Fruit fly (Drosophila melanogaster) whole organism, embryonic: Measurements from ENCODE around the gene CG6843.

Experiments used
- CG10209 ChIP-seq: fragments of 200-800 bp; sonication (Bioruptor generic); optimal IDR thresholded peaks from 3 replicates; lab custom pipeline; 2017; ENCODE audit warnings: missing biosample characterization, mild to moderate bottlenecking, missing genetic modification characterization, missing genetic modification reagents
- CG10321 ChIP-seq: fragments of 200-800 bp; sonication (Bioruptor generic); IDR thresholded peaks from 2 replicates; pipeline ENCODE4 v1.3.6; 2022; ENCODE audit warnings: missing biosample characterization, missing genetic modification characterization
- CG10462 ChIP-seq: fragments of 200-800 bp; sonication (Bioruptor generic); optimal IDR thresholded peaks from 2 replicates; lab custom pipeline; 2016; ENCODE audit warnings: missing biosample characterization, missing genetic modification characterization
- CG11398 ChIP-seq: fragments of 200-800 bp; sonication (Bioruptor generic); optimal IDR thresholded peaks from 2 replicates; lab custom pipeline; 2016; ENCODE audit warnings: missing biosample characterization, missing genetic modification characterization
- CG12104 ChIP-seq: fragments of 200-800 bp; sonication (Bioruptor generic); optimal IDR thresholded peaks from 3 replicates; lab custom pipeline; 2016; ENCODE audit warnings: missing biosample characterization, missing genetic modification characterization
- CG15269 ChIP-seq: fragments of 200-800 bp; sonication (Bioruptor generic); optimal IDR thresholded peaks from 2 replicates; lab custom pipeline; 2018; ENCODE audit warnings: missing biosample characterization, mild to moderate bottlenecking, missing genetic modification characterization, moderate library complexity
- CG1602 ChIP-seq: fragments of 200-800 bp; sonication (Bioruptor generic); optimal IDR thresholded peaks from 3 replicates; lab custom pipeline; 2016; ENCODE audit warnings: missing biosample characterization, missing genetic modification characterization
- CG18476 ChIP-seq: fragments of 200-800 bp; sonication (Bioruptor generic); optimal IDR thresholded peaks from 2 replicates; lab custom pipeline; 2016; ENCODE audit warnings: missing biosample characterization, mild to moderate bottlenecking, missing genetic modification characterization
- CG3065 ChIP-seq: fragments of 200-800 bp; sonication (Bioruptor generic); optimal IDR thresholded peaks from 2 replicates; lab custom pipeline; 2016; ENCODE audit warnings: missing biosample characterization, missing genetic modification characterization
- CG3726 ChIP-seq: fragments of 200-800 bp; sonication (Bioruptor generic); IDR thresholded peaks from 3 replicates; pipeline ENCODE4, ENCODE4 v1.3.6; 2022; ENCODE audit warnings: missing biosample characterization, missing genetic modification characterization
- CG4282 ChIP-seq: fragments of 200-800 bp; sonication (Bioruptor generic); optimal IDR thresholded peaks from 2 replicates; lab custom pipeline; 2016; ENCODE audit warnings: missing biosample characterization, missing genetic modification characterization
- CG43689 ChIP-seq: fragments of 200-800 bp; sonication (Bioruptor generic); IDR thresholded peaks from 2 replicates; pipeline ENCODE4 v1.3.6; 2022; ENCODE audit warnings: missing biosample characterization, missing genetic modification characterization
- CG5180 ChIP-seq: fragments of 200-800 bp; sonication (Bioruptor generic); optimal IDR thresholded peaks from 3 replicates; lab custom pipeline; 2017; ENCODE audit warnings: missing biosample characterization, missing genetic modification characterization, mild to moderate bottlenecking, moderate library complexity, missing genetic modification reagents
- CG6254 ChIP-seq: fragments of 200-800 bp; sonication (Bioruptor generic); optimal IDR thresholded peaks from 3 replicates; lab custom pipeline; 2017; ENCODE audit warnings: mild to moderate bottlenecking, missing biosample characterization, missing genetic modification reagents, missing genetic modification characterization
- CG6689 ChIP-seq: fragments of 200-800 bp; sonication (Bioruptor generic); IDR thresholded peaks from 2 replicates; pipeline ENCODE4 v1.3.6; 2022; ENCODE audit warnings: missing biosample characterization, missing genetic modification characterization
- CG8359 ChIP-seq: fragments of 200-800 bp; sonication (Bioruptor generic); optimal IDR thresholded peaks from 2 replicates; lab custom pipeline; 2017; ENCODE audit warnings: missing biosample characterization, mild to moderate bottlenecking, missing genetic modification characterization, borderline replicate concordance
- CG8388 ChIP-seq: fragments of 200-800 bp; sonication (Bioruptor generic); optimal IDR thresholded peaks from 2 replicates; lab custom pipeline; 2019; ENCODE audit warnings: missing biosample characterization, mild to moderate bottlenecking, missing genetic modification characterization, moderate library complexity
- Dad ChIP-seq: fragments of 200-800 bp; sonication (Bioruptor generic); optimal IDR thresholded peaks from 3 replicates; lab custom pipeline; 2016; ENCODE audit warnings: missing biosample characterization, missing genetic modification characterization
- Dll ChIP-seq: fragments of 200-800 bp; sonication (Bioruptor generic); IDR thresholded peaks from 4 replicates; pipeline ENCODE4 v1.3.6; 2022; ENCODE audit warnings: missing biosample characterization, missing genetic modification characterization; ENCODE audit not compliant: partially characterized antibody
- E2f1 ChIP-seq: fragments of 200-800 bp; sonication (Bioruptor generic); IDR thresholded peaks from 2 replicates; pipeline ENCODE4 v1.3.6; 2022; ENCODE audit warnings: missing biosample characterization, missing genetic modification characterization
- Eip74EF ChIP-seq, 2 experiments: fragments of 200-800 bp in 1 of 2; fragments of >200 bp in 1 of 2; sonication (Bioruptor generic) in 1 of 2; optimal IDR thresholded peaks; 2 replicates each; lab custom pipeline; 2017 to 2019; ENCODE audit warnings: missing biosample characterization in 2 of 2, missing genetic modification characterization in 2 of 2, mild to moderate bottlenecking in 1 of 2, moderate library complexity in 1 of 2
- Fer3 ChIP-seq: fragments of 200-800 bp; sonication (Bioruptor generic); optimal IDR thresholded peaks from 2 replicates; lab custom pipeline; 2018; ENCODE audit warnings: missing biosample characterization, mild to moderate bottlenecking, missing genetic modification characterization, moderate library complexity
- HLH4C ChIP-seq: fragments of 200-800 bp; sonication (Bioruptor generic); IDR thresholded peaks from 3 replicates; pipeline ENCODE4 v1.3.6; 2022; ENCODE audit warnings: missing biosample characterization, missing genetic modification characterization; ENCODE audit not compliant: partially characterized antibody
- HmgZ ChIP-seq: fragments of 200-800 bp; sonication (Bioruptor generic); optimal IDR thresholded peaks from 2 replicates; lab custom pipeline; 2018; ENCODE audit warnings: missing biosample characterization, mild to moderate bottlenecking, missing genetic modification characterization
- Hmr ChIP-seq: fragments of 200-800 bp; sonication (Bioruptor generic); optimal IDR thresholded peaks from 3 replicates; lab custom pipeline; 2017; ENCODE audit warnings: mild to moderate bottlenecking, missing biosample characterization, missing genetic modification reagents, missing genetic modification characterization
- Hmx ChIP-seq: fragments of 200-800 bp; sonication (Bioruptor generic); optimal IDR thresholded peaks from 2 replicates; lab custom pipeline; 2016; ENCODE audit warnings: missing biosample characterization, missing genetic modification characterization
- Lhr ChIP-seq: fragments of 200-800 bp; sonication (Bioruptor generic); optimal IDR thresholded peaks from 3 replicates; lab custom pipeline; 2017; ENCODE audit warnings: mild to moderate bottlenecking, missing biosample characterization, missing genetic modification reagents, missing genetic modification characterization
- MBD-R2 ChIP-seq: fragments of 200-800 bp; sonication (Bioruptor generic); IDR thresholded peaks from 2 replicates; pipeline ENCODE4 v1.3.6; 2022; ENCODE audit warnings: missing biosample characterization, missing genetic modification characterization
- PHDP ChIP-seq: fragments of 200-800 bp; sonication (Bioruptor generic); optimal IDR thresholded peaks from 3 replicates; lab custom pipeline; 2018; ENCODE audit warnings: missing biosample characterization, mild to moderate bottlenecking, missing genetic modification characterization, moderate library complexity
- Six4 ChIP-seq: fragments of 200-800 bp; sonication (Bioruptor generic); optimal IDR thresholded peaks from 2 replicates; lab custom pipeline; 2016; ENCODE audit warnings: missing biosample characterization, missing genetic modification characterization
- Tbp ChIP-seq: fragments of >200 bp; optimal IDR thresholded peaks from 2 replicates; lab custom pipeline; 2018; ENCODE audit warnings: missing biosample characterization, missing genetic modification characterization
- YL-1 ChIP-seq: fragments of 200-800 bp; sonication (Bioruptor generic); optimal IDR thresholded peaks from 3 replicates; lab custom pipeline; 2017; ENCODE audit warnings: missing biosample characterization, mild to moderate bottlenecking, missing genetic modification characterization
- al ChIP-seq: fragments of 200-800 bp; sonication (Bioruptor generic); IDR thresholded peaks from 2 replicates; pipeline ENCODE4 v1.3.6; 2022; ENCODE audit warnings: missing biosample characterization, missing genetic modification characterization
- amos ChIP-seq: fragments of 200-800 bp; sonication (Bioruptor generic); IDR thresholded peaks from 2 replicates; pipeline ENCODE4 v1.3.6; 2022; ENCODE audit warnings: missing biosample characterization, missing genetic modification characterization; ENCODE audit not compliant: partially characterized antibody
- ase ChIP-seq: fragments of 200-800 bp; sonication (Bioruptor generic); IDR thresholded peaks from 3 replicates; pipeline ENCODE4 v1.3.6; 2022; ENCODE audit warnings: missing biosample characterization, missing genetic modification characterization
- bcd ChIP-seq: fragments of 200-800 bp; sonication (Bioruptor generic); optimal IDR thresholded peaks from 2 replicates; lab custom pipeline; 2017; ENCODE audit warnings: missing biosample characterization, mild to moderate bottlenecking, missing genetic modification characterization
- cg ChIP-seq: fragments of 200-800 bp; sonication (Bioruptor generic); optimal IDR thresholded peaks from 3 replicates; lab custom pipeline; 2019; ENCODE audit warnings: missing biosample characterization, mild to moderate bottlenecking, missing genetic modification characterization, moderate library complexity
- chif ChIP-seq, 2 experiments: fragments of 200-800 bp; sonication (Bioruptor generic); optimal IDR thresholded peaks; 3 replicates each; lab custom pipeline; 2016; ENCODE audit warnings: missing biosample characterization in 2 of 2, missing genetic modification characterization in 2 of 2
- chm ChIP-seq: fragments of 200-800 bp; sonication (Bioruptor generic); IDR thresholded peaks from 2 replicates; pipeline ENCODE4 v1.3.6; 2022; ENCODE audit warnings: missing biosample characterization, missing genetic modification characterization
- da ChIP-seq: fragments of 200-800 bp; sonication (Bioruptor generic); optimal IDR thresholded peaks from 2 replicates; lab custom pipeline; 2016; ENCODE audit warnings: missing biosample characterization, missing genetic modification characterization
- fd3F ChIP-seq: fragments of 200-800 bp; sonication (Bioruptor generic); optimal IDR thresholded peaks from 2 replicates; lab custom pipeline; 2018; ENCODE audit warnings: missing biosample characterization, mild to moderate bottlenecking, missing genetic modification characterization, moderate library complexity
- fru ChIP-seq: fragments of >200 bp; optimal IDR thresholded peaks from 2 replicates; lab custom pipeline; 2017
- gsb ChIP-seq: fragments of 200-800 bp; sonication (Bioruptor generic); IDR thresholded peaks from 2 replicates; pipeline ENCODE4 v1.3.6; 2022; ENCODE audit warnings: missing biosample characterization, missing genetic modification characterization
- jigr1 ChIP-seq: fragments of 200-800 bp; sonication (Bioruptor generic); IDR thresholded peaks from 3 replicates; pipeline ENCODE4 v1.3.6; 2022; ENCODE audit warnings: missing biosample characterization, missing genetic modification characterization
- lola ChIP-seq, 3 experiments: fragments of >200 bp in 2 of 3; fragments of 200-800 bp in 1 of 3; sonication (Bioruptor generic) in 1 of 3; optimal IDR thresholded peaks; 2 replicates each; lab custom pipeline; 2017 to 2019; ENCODE audit warnings: missing biosample characterization in 3 of 3, missing genetic modification characterization in 3 of 3, mild to moderate bottlenecking in 1 of 3, moderate library complexity in 1 of 3
- sisA ChIP-seq: fragments of 200-800 bp; sonication (Bioruptor generic); IDR thresholded peaks from 2 replicates; pipeline ENCODE4 v1.3.6; 2022; ENCODE audit warnings: missing biosample characterization, missing genetic modification characterization
- tio ChIP-seq: fragments of 200-800 bp; sonication (Bioruptor generic); optimal IDR thresholded peaks from 2 replicates; lab custom pipeline; 2017; ENCODE audit warnings: missing biosample characterization, missing genetic modification characterization, inconsistent platforms
- twi ChIP-seq: fragments of 200-800 bp; optimal IDR thresholded peaks from 2 replicates; lab custom pipeline; 2019; ENCODE audit warnings: missing biosample characterization, mild to moderate bottlenecking, missing genetic modification characterization, moderate library complexity
- unpg ChIP-seq: fragments of 200-800 bp; sonication (Bioruptor generic); optimal IDR thresholded peaks from 3 replicates; lab custom pipeline; 2018; ENCODE audit warnings: missing biosample characterization, mild to moderate bottlenecking, missing genetic modification characterization, moderate library complexity
- vfl ChIP-seq: fragments of 200-800 bp; sonication (Bioruptor generic); optimal IDR thresholded peaks from 2 replicates; lab custom pipeline; 2016; ENCODE audit warnings: missing biosample characterization, missing genetic modification characterization
- wek ChIP-seq: fragments of 200-800 bp; sonication (Bioruptor generic); optimal IDR thresholded peaks from 3 replicates; lab custom pipeline; 2018; ENCODE audit warnings: missing biosample characterization, mild to moderate bottlenecking, missing genetic modification characterization, moderate library complexity

Gene CG6843

dm6 chr3L:18898086-18898470 is 3.3 kb upstream of the CG6843 start, which contains the start of gene CG3902 (continued):
- TF ChIP-seq CG3726 (GFP tag; lab: Robert Waterston, UW) (no peak), al (GFP tag; lab: Robert Waterston, UW) (no peak), chif (GFP tag; optimal IDR thresholded peaks at IDR 0.05; lab: Kevin White, UChicago) (no peak), Hmx (GFP tag; lab: Kevin White, UChicago) (no peak), da (GFP tag; lab: Kevin White, UChicago) (no peak), CG10321 (GFP tag; lab: Robert Waterston, UW) (no peak), Six4 (GFP tag; lab: Kevin White, UChicago) (no peak), twi (tag; lab: Kevin White, UChicago) (no peak), CG43689 (GFP tag; lab: Robert Waterston, UW) (no peak), CG6254 (GFP tag; lab: Kevin White, UChicago) (no peak), bcd (GFP tag; lab: Kevin White, UChicago) (no peak), CG8359 (GFP tag; lab: Kevin White, UChicago) (no peak), CG4282 (no peak), amos (peak; percentile 43; the same call in 1 of the 2 replicates), fd3F (no peak), Fer3 (tag; lab: Kevin White, UChicago) (peak; percentile 20), wek (GFP tag; lab: Kevin White, UChicago) (no peak), HLH4C (no peak), tio (GFP tag; lab: Kevin White, UChicago) (no peak), sisA (GFP tag; lab: Robert Waterston, UW) (no peak), lola (GFP tag; optimal IDR thresholded peaks at IDR 0.05; lab: Kevin White, UChicago) (no peak), E2f1 (GFP tag; lab: Robert Waterston, UW) (no peak), CG15269 (tag; lab: Kevin White, UChicago) (peak; percentile 25), MBD-R2 (GFP tag; lab: Robert Waterston, UW) (0 out of 2 replicates have a peak, but pooled peaks have one; percentile 8), CG10462 (GFP tag; lab: Kevin White, UChicago) (no peak), jigr1 (GFP tag; lab: Robert Waterston, UW) (no peak), CG11398 (no peak), gsb (GFP tag; lab: Robert Waterston, UW) (no peak), CG1602 (GFP tag; lab: Kevin White, UChicago) (no peak), unpg (peak; percentile 35), Tbp (GFP tag; lab: Kevin White, UChicago) (no peak), CG6689 (no peak), Eip74EF (GFP tag; optimal IDR thresholded peaks at IDR 0.05; lab: Kevin White, UChicago) (peak in 1 of 2 experiments; percentile 19), vfl (GFP tag; lab: Kevin White, UChicago) (no peak), HmgZ (tag; lab: Kevin White, UChicago) (peak; percentile 63), Lhr (GFP tag; lab: Kevin White, UChicago) (no peak), Dad (GFP tag; lab: Kevin White, UChicago) (peak; percentile 12), ase (GFP tag; lab: Robert Waterston, UW) (no peak), Dll (GFP tag; lab: Robert Waterston, UW) (no peak), CG5180 (GFP tag; lab: Kevin White, UChicago) (no peak), PHDP (tag; lab: Kevin White, UChicago) (peak; percentile 39), fru (lab: Kevin White, UChicago) (no peak), cg (no peak), CG3065 (peak; percentile 19), Hmr (GFP tag; lab: Kevin White, UChicago) (peak; percentile 20), CG8388 (GFP tag; lab: Kevin White, UChicago) (no peak), YL-1 (GFP tag; lab: Kevin White, UChicago) (peak; percentile 9), CG10209 (GFP tag; lab: Kevin White, UChicago) (no peak), chm (GFP tag; lab: Robert Waterston, UW) (peak; percentile 75), CG12104 (GFP tag; lab: Kevin White, UChicago) (no peak), CG18476 (GFP tag; lab: Kevin White, UChicago) (no peak)
